Fruit fly (Drosophila melanogaster) whole organism, prepupa: Measurements from ENCODE around the gene Hsp67Ba.

ENCODE experiments used
- CG6808 ChIP-seq: fragments of 200-800 bp; sonication (Bioruptor generic); optimal IDR thresholded peaks from 3 replicates; lab custom pipeline; 2017; ENCODE audit warnings: missing biosample characterization, missing genetic modification characterization, mild to moderate bottlenecking, moderate library complexity, missing genetic modification reagents
- Hr39 ChIP-seq: fragments of 200-800 bp; sonication (Bioruptor generic); optimal IDR thresholded peaks from 2 replicates; lab custom pipeline; 2016; ENCODE audit warnings: missing biosample characterization, missing genetic modification characterization
- Lpt ChIP-seq: fragments of 200-800 bp; sonication (Bioruptor generic); optimal IDR thresholded peaks from 3 replicates; lab custom pipeline; 2016; ENCODE audit warnings: missing biosample characterization, missing genetic modification characterization
- Sox102F ChIP-seq: fragments of 200-800 bp; sonication (Bioruptor generic); optimal IDR thresholded peaks from 2 replicates; lab custom pipeline; 2016; ENCODE audit warnings: missing biosample characterization, mild to moderate bottlenecking, missing genetic modification characterization
- Sox15 ChIP-seq: fragments of 200-800 bp; sonication (Bioruptor generic); optimal IDR thresholded peaks from 3 replicates; lab custom pipeline; 2016; ENCODE audit warnings: missing biosample characterization, missing genetic modification characterization
- esn ChIP-seq: fragments of 200-800 bp; sonication (Bioruptor generic); optimal IDR thresholded peaks from 2 replicates; lab custom pipeline; 2016; ENCODE audit warnings: missing biosample characterization, mild to moderate bottlenecking, missing genetic modification characterization, moderate library complexity
- pdm3 ChIP-seq: fragments of 200-800 bp; sonication (Bioruptor generic); optimal IDR thresholded peaks from 3 replicates; lab custom pipeline; 2016; ENCODE audit warnings: missing biosample characterization, missing genetic modification characterization

DNA sequence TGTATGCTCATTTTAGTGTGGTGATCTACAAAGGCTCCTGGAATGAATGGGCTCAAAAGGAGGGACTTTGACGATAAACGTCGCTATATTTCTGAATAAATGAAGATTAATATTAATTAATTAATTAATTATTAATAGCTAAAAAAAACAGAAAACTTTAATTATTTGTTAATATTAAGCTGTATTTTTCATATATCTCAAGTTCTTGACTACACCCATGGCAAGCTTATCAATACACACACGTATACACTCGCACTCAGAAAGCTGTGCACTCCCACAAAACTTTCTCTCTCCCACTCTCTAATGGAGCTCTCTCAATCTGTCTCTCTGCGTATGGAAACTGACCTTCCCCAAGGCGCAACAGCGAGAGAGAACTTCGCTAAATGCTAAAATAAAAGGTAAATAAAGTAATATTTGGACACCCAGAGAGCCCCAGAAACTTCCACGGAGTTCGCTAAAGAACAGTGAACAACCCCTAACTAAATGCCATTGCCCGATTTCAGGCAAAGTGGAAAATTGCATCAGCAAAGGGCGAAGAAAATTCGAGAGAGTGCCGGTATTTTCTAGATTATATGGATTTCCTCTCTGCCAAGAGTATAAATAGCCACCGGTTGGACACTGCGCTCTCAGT, 5.8 kb downstream of the Hsp67Ba start:
- TF ChIP-seq esn (GFP tag; lab: Kevin White, UChicago) = peak; percentile 83
- TF ChIP-seq Sox15 = peak; percentile 7
- peak; percentile 62 for TF ChIP-seq Lpt (GFP tag; lab: Kevin White, UChicago)
- TF ChIP-seq Sox102F (GFP tag; lab: Kevin White, UChicago) = peak; percentile 65
- peak; percentile 36 for TF ChIP-seq Hr39 (GFP tag; lab: Kevin White, UChicago)
- TF ChIP-seq CG6808 = peak; percentile 72
- peak; percentile 72 for TF ChIP-seq pdm3 (GFP tag; lab: Kevin White, UChicago)
